Worm (Caenorhabditis elegans) whole organism, L3 larva: ENCODE data around the gene tmed-10.

ENCODE experiments used
- R02D3.7 ChIP-seq: fragments of 150-350 bp; optimal IDR thresholded peaks from 2 replicates; lab custom pipeline; 2014; ENCODE audit warnings: missing biosample characterization, missing genetic modification characterization
- ceh-28 ChIP-seq: fragments of 150-350 bp; optimal IDR thresholded peaks from 2 replicates; lab custom pipeline; 2014; ENCODE audit warnings: missing biosample characterization, missing genetic modification reagents, missing genetic modification characterization
- elt-3 ChIP-seq, 3 experiments: fragments of 150-350 bp in 1 of 3; sonication (generic microtip) in 2 of 3; optimal IDR thresholded peaks; 2 replicates in 2 of 3; 4 replicates in 1 of 3; lab custom pipeline; 2014 to 2017; ENCODE audit warnings: missing biosample characterization in 3 of 3, missing genetic modification characterization in 3 of 3
- fkh-10 ChIP-seq: sonication (generic microtip); optimal IDR thresholded peaks from 2 replicates; lab custom pipeline; 2017; ENCODE audit warnings: missing biosample characterization, missing genetic modification reagents, missing genetic modification characterization
- nhr-11 ChIP-seq: fragments of 150-350 bp; optimal IDR thresholded peaks from 2 replicates; lab custom pipeline; 2014; ENCODE audit warnings: missing biosample characterization, missing genetic modification characterization
- nhr-23 ChIP-seq: fragments of 150-350 bp; optimal IDR thresholded peaks from 2 replicates; lab custom pipeline; 2014; ENCODE audit warnings: missing biosample characterization, missing genetic modification reagents, missing genetic modification characterization
- pha-4 ChIP-seq: fragments of 150-350 bp; optimal IDR thresholded peaks from 2 replicates; lab custom pipeline; 2014; ENCODE audit warnings: missing biosample characterization, missing genetic modification reagents, missing genetic modification characterization
- unc-62 ChIP-seq: fragments of 150-350 bp; sonication (generic microtip); optimal IDR thresholded peaks from 4 replicates; lab custom pipeline; 2014; ENCODE audit warnings: missing biosample characterization, missing genetic modification reagents, missing genetic modification characterization
- ztf-11 ChIP-seq: fragments of 150-350 bp; optimal IDR thresholded peaks from 2 replicates; lab custom pipeline; 2014; ENCODE audit warnings: missing biosample characterization, missing genetic modification characterization

DNA sequence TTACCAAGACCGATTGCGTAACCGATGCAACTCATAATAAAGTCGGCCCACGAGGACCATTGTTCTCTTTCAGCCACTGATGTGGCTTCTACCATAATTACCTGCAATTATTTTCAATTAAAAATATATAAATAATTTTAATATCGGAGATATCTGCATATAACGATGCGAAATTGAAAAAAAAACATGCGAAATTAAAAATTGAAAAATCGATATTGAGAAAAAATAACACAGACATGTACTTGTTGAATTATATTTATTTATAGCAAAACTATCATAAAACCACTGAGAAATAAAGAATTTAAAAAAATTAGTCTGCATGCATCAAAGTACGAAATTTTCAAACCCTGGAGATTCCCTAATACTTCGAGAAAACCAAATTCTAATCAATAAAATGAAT lies 18.4 kb downstream of the tmed-10 start, which contains the start of gene snf-11:
- no peak for TF ChIP-seq ceh-28
- TF ChIP-seq nhr-23 = no peak
- TF ChIP-seq nhr-11 (tag; lab: Kevin White, UChicago) = no peak
- no peak for TF ChIP-seq elt-3 (tag; optimal IDR thresholded peaks at IDR 0.05; lab: Kevin White, UChicago)
- no peak for TF ChIP-seq R02D3.7 (tag; lab: Kevin White, UChicago)
- TF ChIP-seq fkh-10 (GFP tag; lab: Kevin White, UChicago) = no peak
- TF ChIP-seq pha-4 (tag; lab: Kevin White, UChicago) = no peak
- no peak for TF ChIP-seq unc-62 (GFP tag; lab: Kevin White, UChicago)
- no peak for TF ChIP-seq ztf-11 (tag; lab: Kevin White, UChicago)
